Fruit fly (Drosophila melanogaster) whole organism: Measurements from ENCODE around the gene mRRF1.

Source experiments
- CG8478 ChIP-seq: fragments of >200 bp; optimal IDR thresholded peaks from 2 replicates; lab custom pipeline; 2018; ENCODE audit warnings: inconsistent platforms
- Dll ChIP-seq: fragments of >200 bp; optimal IDR thresholded peaks from 2 replicates; lab custom pipeline; 2017
- EcR ChIP-seq, 2 experiments: fragments of >200 bp; optimal IDR thresholded peaks; 2 replicates each; lab custom pipeline; 2017; ENCODE audit warnings: missing biosample characterization in 2 of 2, missing genetic modification characterization in 2 of 2, missing genetic modification reagents in 2 of 2
- pan ChIP-seq: fragments of >200 bp; optimal IDR thresholded peaks from 2 replicates; lab custom pipeline; 2017

DNA sequence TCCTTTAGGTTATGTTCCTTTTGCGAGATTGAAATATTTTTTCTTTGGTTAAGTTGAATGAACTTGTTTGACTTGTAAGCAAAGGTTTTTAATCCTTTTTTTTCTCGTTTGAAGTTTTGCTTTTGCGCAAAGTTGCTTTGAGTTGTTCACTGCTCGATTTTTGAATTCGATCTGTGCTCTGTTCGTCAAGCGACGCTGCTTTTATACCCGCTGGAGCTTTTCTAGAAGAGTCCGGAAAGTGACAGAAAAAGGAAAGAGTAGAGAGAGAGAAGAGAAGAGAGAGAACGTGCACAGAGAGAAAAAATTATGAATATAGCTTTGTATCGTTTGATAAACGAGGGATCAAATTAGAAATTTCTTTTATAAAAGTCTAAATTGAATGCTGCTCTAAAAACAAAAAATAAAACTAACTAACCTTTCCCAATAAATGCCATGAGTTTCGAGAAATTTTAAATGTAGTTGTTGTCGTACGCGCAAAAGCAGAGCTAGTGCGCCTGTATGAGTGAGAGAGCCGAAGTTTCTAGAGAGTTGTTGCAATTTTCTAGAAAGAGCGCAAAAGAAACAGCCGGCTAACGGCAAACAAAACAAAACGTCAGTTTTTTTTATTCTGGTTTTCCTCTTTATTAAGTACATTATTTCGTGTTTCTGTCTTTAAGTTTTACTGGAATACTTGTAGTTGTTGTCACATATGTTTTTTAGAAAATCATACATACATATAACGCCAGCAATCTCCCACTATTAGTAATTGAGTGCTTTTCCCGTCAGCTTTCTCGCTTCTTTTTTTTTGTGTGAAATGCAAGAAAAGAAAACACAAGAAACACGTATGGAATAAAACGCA, 13.3 kb downstream of the mRRF1 start, which contains the start of gene Hsp26:
- TF ChIP-seq pan, result no peak
- no peak for TF ChIP-seq Dll (lab: Kevin White, UChicago)
- TF ChIP-seq EcR (GFP tag; optimal IDR thresholded peaks at IDR 0.05; lab: Kevin White, UChicago), result peak; percentile 74 to 96
- TF ChIP-seq CG8478 (lab: Kevin White, UChicago), result no peak
